Worm (Caenorhabditis elegans) whole organism, early embryonic: ENCODE data around the gene ins-12.
A peak's percentile ranks its signal among the peaks of the same experiment; 100 is the strongest.

Experiments
- B0310.2 ChIP-seq: sonication (generic microtip); optimal IDR thresholded peaks from 2 replicates; lab custom pipeline; 2016; ENCODE audit warnings: mild to moderate bottlenecking, missing genetic modification characterization, missing compliant biosample characterization
- ama-1 ChIP-seq: fragments of 150-350 bp; optimal IDR thresholded peaks from 2 replicates; lab custom pipeline; 2014
- ceh-13 ChIP-seq: fragments of 200-800 bp; sonication (Bioruptor generic); optimal IDR thresholded peaks from 2 replicates; lab custom pipeline; 2018; ENCODE audit warnings: mild to moderate bottlenecking, missing genetic modification characterization, missing compliant biosample characterization
- ceh-36 ChIP-seq: sonication (generic microtip); optimal IDR thresholded peaks from 2 replicates; lab custom pipeline; 2016; ENCODE audit warnings: missing genetic modification characterization, inconsistent platforms, missing compliant biosample characterization
- flt-1 ChIP-seq: fragments of 200-800 bp; sonication (Bioruptor generic); IDR thresholded peaks from 2 replicates; pipeline ENCODE4 v1.3.6; 2022; ENCODE audit warnings: missing genetic modification characterization, missing compliant biosample characterization
- hmbx-1 ChIP-seq: sonication (generic microtip); optimal IDR thresholded peaks from 2 replicates; lab custom pipeline; 2016; ENCODE audit warnings: mild to moderate bottlenecking, missing genetic modification characterization, missing compliant biosample characterization
- pes-1 ChIP-seq: fragments of 200-800 bp; sonication (Bioruptor generic); IDR thresholded peaks from 2 replicates; pipeline ENCODE4 v1.3.6; 2022; ENCODE audit warnings: missing genetic modification reagents, missing genetic modification characterization, missing compliant biosample characterization

ce11 chrII:5543476-5544144, 10.8 kb upstream of the ins-12 start:
- TF ChIP-seq ama-1 (peak; percentile 100), flt-1 (peak; percentile 60; the same call in 1 of the 2 replicates), B0310.2 (tag; lab: Kevin White, UChicago) (peak; percentile 91), hmbx-1 (tag; lab: Kevin White, UChicago) (peak; percentile 83), pes-1 (GFP tag; lab: Robert Waterston, UW) (peak; percentile 78), ceh-36 (tag; lab: Kevin White, UChicago) (peak; percentile 85), ceh-13 (peak; percentile 30)
